Worm (Caenorhabditis elegans) whole organism, L4 larva: Measurements from ENCODE around the gene C25H3.3.

Experiments
- F37D6.2 ChIP-seq: sonication (generic microtip); optimal IDR thresholded peaks from 2 replicates; lab custom pipeline; 2016; ENCODE audit warnings: mild to moderate bottlenecking, missing genetic modification characterization, missing compliant biosample characterization
- ZK337.2 ChIP-seq: fragments of 200-800 bp; sonication (Bioruptor generic); IDR thresholded peaks from 2 replicates; pipeline ENCODE4 v1.3.6; 2022; ENCODE audit warnings: missing genetic modification reagents, missing genetic modification characterization, missing compliant biosample characterization
- arid-1 ChIP-seq: fragments of 200-800 bp; sonication (Bioruptor generic); conservative IDR thresholded peaks from 2 replicates; pipeline ENCODE4 v1.3.6; 2022; ENCODE audit warnings: missing genetic modification reagents, missing genetic modification characterization, missing compliant biosample characterization
- dpl-1 ChIP-seq: fragments of 150-350 bp; optimal IDR thresholded peaks from 2 replicates; lab custom pipeline; 2014; ENCODE audit warnings: missing biosample characterization, missing genetic modification reagents, missing genetic modification characterization
- egl-43 ChIP-seq: fragments of 200-800 bp; sonication (Bioruptor generic); IDR thresholded peaks from 2 replicates; pipeline ENCODE4 v1.3.6; 2022; ENCODE audit warnings: missing genetic modification reagents, missing genetic modification characterization, missing compliant biosample characterization
- fkh-10 ChIP-seq: fragments of 150-350 bp; optimal IDR thresholded peaks from 2 replicates; lab custom pipeline; 2014; ENCODE audit warnings: missing biosample characterization, missing genetic modification reagents, missing genetic modification characterization
- lin-13 ChIP-seq: fragments of 150-350 bp; optimal IDR thresholded peaks from 2 replicates; lab custom pipeline; 2014; ENCODE audit warnings: missing biosample characterization, missing genetic modification reagents, missing genetic modification characterization
- lsy-2 ChIP-seq, 2 experiments: fragments of 150-350 bp in 1 of 2; sonication (generic microtip) in 1 of 2; optimal IDR thresholded peaks; 2 replicates each; lab custom pipeline; 2014 to 2017; ENCODE audit warnings: missing biosample characterization in 2 of 2, missing genetic modification characterization in 2 of 2
- mep-1 ChIP-seq: fragments of 150-350 bp; sonication (generic microtip); optimal IDR thresholded peaks from 3 replicates; lab custom pipeline; 2014; ENCODE audit warnings: missing biosample characterization, missing genetic modification characterization
- snpc-4 ChIP-seq: fragments of 150-350 bp; optimal IDR thresholded peaks from 2 replicates; lab custom pipeline; 2014; ENCODE audit warnings: missing biosample characterization, missing genetic modification characterization
- unc-62 ChIP-seq, 3 experiments: fragments of 150-350 bp in 1 of 3; sonication (generic microtip); optimal IDR thresholded peaks in 2 of 3; peaks in 1 of 3; 1 replicate in 1 of 3; 2 replicates in 2 of 3; lab custom pipeline; 2014 to 2017; ENCODE audit warnings: missing biosample characterization in 3 of 3, missing genetic modification characterization in 3 of 3, missing genetic modification reagents in 3 of 3, missing genotype in 1 of 3
- zip-11 ChIP-seq: fragments of 200-800 bp; sonication (Bioruptor generic); IDR thresholded peaks from 2 replicates; pipeline ENCODE4 v1.3.6; 2022; ENCODE audit warnings: missing genetic modification characterization, missing compliant biosample characterization
- ztf-11 ChIP-seq: fragments of 150-350 bp; optimal IDR thresholded peaks from 2 replicates; lab custom pipeline; 2014; ENCODE audit warnings: missing biosample characterization, missing genetic modification characterization
- ztf-7 ChIP-seq: fragments of 150-350 bp; optimal IDR thresholded peaks from 2 replicates; lab custom pipeline; 2014; ENCODE audit warnings: missing biosample characterization, missing genetic modification characterization

ce11 chrII:5742767-5743166 is 48.8 kb downstream of the C25H3.3 start:
- TF ChIP-seq F37D6.2 (tag; lab: Kevin White, UChicago), result no peak
- no peak for TF ChIP-seq zip-11 (GFP tag; lab: Robert Waterston, UW)
- no peak for TF ChIP-seq ztf-7
- no peak for TF ChIP-seq ZK337.2 (GFP tag; lab: Robert Waterston, UW)
- TF ChIP-seq mep-1 (tag; lab: Kevin White, UChicago), result no peak
- TF ChIP-seq fkh-10, result no peak
- TF ChIP-seq ztf-11 (tag; lab: Kevin White, UChicago), result no peak
- TF ChIP-seq snpc-4 (tag; lab: Kevin White, UChicago), result no peak
- TF ChIP-seq lsy-2 (tag; optimal IDR thresholded peaks at IDR 0.05; lab: Kevin White, UChicago), result no peak
- no peak for TF ChIP-seq arid-1 (GFP tag; lab: Robert Waterston, UW)
- no peak for TF ChIP-seq egl-43 (GFP tag; lab: Robert Waterston, UW)
- no peak for TF ChIP-seq unc-62 (GFP tag; optimal IDR thresholded peaks at IDR 0.05 in 1 of 2; lab: Kevin White, UChicago)
- no peak for TF ChIP-seq unc-62 (tag; optimal IDR thresholded peaks at IDR 0.05; lab: Kevin White, UChicago)
- TF ChIP-seq dpl-1, result no peak
- no peak for TF ChIP-seq lin-13 (GFP tag; lab: Kevin White, UChicago)
